Worm (Caenorhabditis elegans) whole organism, L1 larva: ENCODE results near the gene F44B9.9.

ENCODE experiments used
- aly-2 ChIP-seq: fragments of 150-350 bp; optimal IDR thresholded peaks from 2 replicates; lab custom pipeline; 2014; ENCODE audit warnings: missing biosample characterization, missing genetic modification characterization
- blmp-1 ChIP-seq: fragments of 150-350 bp; optimal IDR thresholded peaks from 2 replicates; lab custom pipeline; 2014; ENCODE audit warnings: missing biosample characterization, missing genetic modification characterization
- ceh-8 ChIP-seq: fragments of 200-800 bp; sonication (Bioruptor generic); optimal IDR thresholded peaks from 2 replicates; lab custom pipeline; 2018; ENCODE audit warnings: mild to moderate bottlenecking, missing genetic modification characterization, moderate library complexity, missing compliant biosample characterization
- efl-1 ChIP-seq, 4 experiments: fragments of 150-350 bp; optimal IDR thresholded peaks in 3 of 4; peaks in 1 of 4; 1 replicate in 1 of 4; 2 replicates in 3 of 4; lab custom pipeline; 2014; ENCODE audit warnings: missing biosample characterization in 2 of 4, missing genetic modification characterization in 2 of 4, missing genetic modification reagents in 2 of 4
- elt-3 ChIP-seq, 6 experiments: fragments of 150-350 bp in 1 of 6; sonication (generic microtip); optimal IDR thresholded peaks; 2 replicates each; lab custom pipeline; 2017 to 2018; ENCODE audit warnings: missing biosample characterization in 6 of 6, missing genetic modification characterization in 6 of 6, inconsistent platforms in 1 of 6
- lin-39 ChIP-seq: fragments of 150-350 bp; optimal IDR thresholded peaks from 2 replicates; lab custom pipeline; 2014; ENCODE audit warnings: missing biosample characterization, missing genetic modification reagents, missing genetic modification characterization
- lir-3 ChIP-seq: sonication (generic microtip); optimal IDR thresholded peaks from 2 replicates; lab custom pipeline; 2016; ENCODE audit warnings: mild to moderate bottlenecking, missing genetic modification characterization, moderate library complexity, missing compliant biosample characterization; ENCODE audit not compliant: poor library complexity
- mab-9 ChIP-seq: fragments of 200-800 bp; sonication (Bioruptor generic); IDR thresholded peaks from 2 replicates; pipeline ENCODE4 v1.3.6; 2022; ENCODE audit warnings: missing genetic modification reagents, missing genetic modification characterization, missing compliant biosample characterization
- nhr-28 ChIP-seq: fragments of 150-350 bp; optimal IDR thresholded peaks from 2 replicates; lab custom pipeline; 2014; ENCODE audit warnings: missing biosample characterization, missing genetic modification characterization
- nhr-76 ChIP-seq: sonication (generic microtip); optimal IDR thresholded peaks from 2 replicates; lab custom pipeline; 2017; ENCODE audit warnings: missing biosample characterization, missing genetic modification characterization
- skn-1 ChIP-seq: fragments of 150-350 bp; optimal IDR thresholded peaks from 2 replicates; lab custom pipeline; 2014; ENCODE audit warnings: missing biosample characterization, missing genetic modification characterization
- snu-23 ChIP-seq: sonication (generic microtip); optimal IDR thresholded peaks from 2 replicates; lab custom pipeline; 2016; ENCODE audit warnings: missing genetic modification characterization, missing compliant biosample characterization

- TF ChIP-seq aly-2 (no peak), blmp-1 (tag; lab: Kevin White, UChicago) (no peak), nhr-28 (no peak), elt-3 (tag; optimal IDR thresholded peaks at IDR 0.05; lab: Kevin White, UChicago) (no peak), mab-9 (no peak), lin-39 (tag; lab: Kevin White, UChicago) (no peak), nhr-76 (tag; lab: Kevin White, UChicago) (no peak), efl-1 (optimal IDR thresholded peaks at IDR 0.05; lab: Kevin White, UChicago) (no peak), efl-1 (GFP tag; optimal IDR thresholded peaks at IDR 0.05 in 1 of 2; lab: Kevin White, UChicago) (no peak), snu-23 (GFP tag; lab: Kevin White, UChicago) (no peak), skn-1 (tag; lab: Kevin White, UChicago) (no peak), ceh-8 (GFP tag; lab: Kevin White, UChicago) (no peak), lir-3 (tag; lab: Kevin White, UChicago) (no peak)
Observed at ce11 chrIII:8037941-8038340, 7.1 kb upstream of the F44B9.9 start, which contains the start of gene dpf-6.
